Worm (Caenorhabditis elegans) whole organism, L4 larva: ENCODE data around the gene K08F9.4.
A peak's percentile ranks its signal among the peaks of the same experiment; 100 is the strongest.

ENCODE experiments used
- F10B5.3 ChIP-seq: sonication (generic microtip); optimal IDR thresholded peaks from 2 replicates; lab custom pipeline; 2016; ENCODE audit warnings: mild to moderate bottlenecking, missing genetic modification characterization, missing compliant biosample characterization
- F26F4.8 ChIP-seq: fragments of 200-800 bp; sonication (Bioruptor generic); conservative IDR thresholded peaks from 2 replicates; pipeline ENCODE4 v1.3.6; 2022; ENCODE audit warnings: missing genetic modification characterization, missing compliant biosample characterization
- F37D6.2 ChIP-seq: sonication (generic microtip); optimal IDR thresholded peaks from 2 replicates; lab custom pipeline; 2016; ENCODE audit warnings: mild to moderate bottlenecking, missing genetic modification characterization, missing compliant biosample characterization
- T20F7.1 ChIP-seq: fragments of 200-800 bp; sonication (Bioruptor generic); optimal IDR thresholded peaks from 2 replicates; lab custom pipeline; 2018; ENCODE audit warnings: mild to moderate bottlenecking, missing genetic modification characterization, missing compliant biosample characterization
- T26A8.4 ChIP-seq: fragments of 200-800 bp; sonication (Bioruptor generic); IDR thresholded peaks from 2 replicates; pipeline ENCODE4 v1.3.6; 2022; ENCODE audit warnings: missing genetic modification characterization, missing compliant biosample characterization
- aha-1 ChIP-seq: fragments of 150-350 bp; peaks from one replicate; lab custom pipeline; 2014; ENCODE audit warnings: missing biosample characterization, missing genetic modification characterization
- aly-2 ChIP-seq: sonication (generic microtip); optimal IDR thresholded peaks from 2 replicates; lab custom pipeline; 2018; ENCODE audit warnings: missing biosample characterization, missing genetic modification characterization
- arid-1 ChIP-seq: fragments of 200-800 bp; sonication (Bioruptor generic); conservative IDR thresholded peaks from 2 replicates; pipeline ENCODE4 v1.3.6; 2022; ENCODE audit warnings: missing genetic modification reagents, missing genetic modification characterization, missing compliant biosample characterization
- ceh-20 ChIP-seq: fragments of 200-800 bp; sonication (Bioruptor generic); IDR thresholded peaks from 2 replicates; pipeline ENCODE4 v1.3.6; 2022; ENCODE audit warnings: missing genetic modification reagents, missing genetic modification characterization, missing compliant biosample characterization
- ceh-32 ChIP-seq: sonication (generic microtip); optimal IDR thresholded peaks from 2 replicates; lab custom pipeline; 2016; ENCODE audit warnings: mild to moderate bottlenecking, missing genetic modification characterization, missing compliant biosample characterization; ENCODE audit not compliant: poor library complexity
- ceh-62 ChIP-seq: sonication (generic microtip); optimal IDR thresholded peaks from 2 replicates; lab custom pipeline; 2017; ENCODE audit warnings: missing biosample characterization, missing genetic modification characterization
- ceh-82 ChIP-seq: sonication (generic microtip); optimal IDR thresholded peaks from 2 replicates; lab custom pipeline; 2017; ENCODE audit warnings: missing biosample characterization, missing genetic modification characterization
- duxl-1 ChIP-seq: sonication (generic microtip); optimal IDR thresholded peaks from 2 replicates; lab custom pipeline; 2016; ENCODE audit warnings: mild to moderate bottlenecking, missing genetic modification characterization, moderate library complexity, missing compliant biosample characterization; ENCODE audit not compliant: poor library complexity
- egl-43 ChIP-seq: fragments of 200-800 bp; sonication (Bioruptor generic); IDR thresholded peaks from 2 replicates; pipeline ENCODE4 v1.3.6; 2022; ENCODE audit warnings: missing genetic modification reagents, missing genetic modification characterization, missing compliant biosample characterization
- fos-1 ChIP-seq: fragments of 150-350 bp; optimal IDR thresholded peaks from 2 replicates; lab custom pipeline; 2014; ENCODE audit warnings: missing biosample characterization, missing genetic modification characterization
- gei-8 ChIP-seq: fragments of 200-800 bp; sonication (Bioruptor generic); optimal IDR thresholded peaks from 2 replicates; lab custom pipeline; 2018; ENCODE audit warnings: mild to moderate bottlenecking, missing genetic modification characterization, missing compliant biosample characterization
- hif-1 ChIP-seq, 2 experiments: sonication (generic microtip); optimal IDR thresholded peaks; 2 replicates each; lab custom pipeline; 2016 to 2017; ENCODE audit warnings: missing compliant biosample characterization in 2 of 2, missing genetic modification characterization in 2 of 2, missing genetic modification reagents in 2 of 2, missing genotype in 2 of 2, mild to moderate bottlenecking in 1 of 2
- lin-29 ChIP-seq: fragments of 200-800 bp; sonication (Bioruptor generic); IDR thresholded peaks from 2 replicates; pipeline ENCODE4 v1.3.6; 2022; ENCODE audit warnings: missing genetic modification reagents, missing genetic modification characterization, missing compliant biosample characterization
- lin-38 ChIP-seq: fragments of 200-800 bp; sonication (Bioruptor generic); IDR thresholded peaks from 2 replicates; pipeline ENCODE4 v1.3.6; 2022; ENCODE audit warnings: missing genetic modification reagents, missing genetic modification characterization, missing compliant biosample characterization
- lin-39 ChIP-seq: fragments of 150-350 bp; optimal IDR thresholded peaks from 2 replicates; lab custom pipeline; 2014; ENCODE audit warnings: missing biosample characterization, missing genetic modification reagents, missing genetic modification characterization
- madf-5 ChIP-seq, 2 experiments: fragments of 200-800 bp; sonication (Bioruptor generic); IDR thresholded peaks; 2 replicates each; pipeline ENCODE4 v1.3.6; 2022; ENCODE audit warnings: missing compliant biosample characterization in 2 of 2, missing genetic modification characterization in 2 of 2
- mdl-1 ChIP-seq, 2 experiments: fragments of 150-350 bp in 1 of 2; sonication (generic microtip) in 1 of 2; optimal IDR thresholded peaks; 2 replicates each; lab custom pipeline; 2014 to 2017; ENCODE audit warnings: missing biosample characterization in 2 of 2, missing genetic modification characterization in 2 of 2
- mdt-29 ChIP-seq: fragments of 200-800 bp; sonication (Bioruptor generic); IDR thresholded peaks from 2 replicates; pipeline ENCODE4 v1.3.6; 2022; ENCODE audit warnings: missing genetic modification reagents, missing genetic modification characterization, missing compliant biosample characterization
- nhr-10 ChIP-seq: fragments of 150-350 bp; optimal IDR thresholded peaks from 2 replicates; lab custom pipeline; 2014; ENCODE audit warnings: missing biosample characterization, missing genetic modification characterization
- nhr-102 ChIP-seq: sonication (generic microtip); optimal IDR thresholded peaks from 2 replicates; lab custom pipeline; 2016; ENCODE audit warnings: mild to moderate bottlenecking, missing genetic modification characterization, moderate library complexity, missing compliant biosample characterization
- nhr-111 ChIP-seq: fragments of 200-800 bp; sonication (Bioruptor generic); optimal IDR thresholded peaks from 2 replicates; lab custom pipeline; 2018; ENCODE audit warnings: mild to moderate bottlenecking, missing genetic modification characterization, missing compliant biosample characterization
- nhr-237 ChIP-seq: sonication (generic microtip); optimal IDR thresholded peaks from 2 replicates; lab custom pipeline; 2017; ENCODE audit warnings: missing biosample characterization, missing genetic modification characterization
- nhr-25 ChIP-seq: sonication (generic microtip); optimal IDR thresholded peaks from 2 replicates; lab custom pipeline; 2017; ENCODE audit warnings: missing genetic modification characterization, mild to moderate bottlenecking, missing compliant biosample characterization, antibody characterized with exemption, moderate library complexity, borderline replicate concordance; ENCODE audit not compliant: insufficient read depth
- nhr-42 ChIP-seq: fragments of 200-800 bp; sonication (Bioruptor generic); IDR thresholded peaks from 2 replicates; pipeline ENCODE4 v1.3.6; 2022; ENCODE audit warnings: missing genetic modification characterization, missing compliant biosample characterization
- pha-4 ChIP-seq, 2 experiments: fragments of 150-350 bp in 1 of 2; fragments of 200-800 bp in 1 of 2; sonication (Bioruptor generic) in 1 of 2; IDR thresholded peaks in 1 of 2; optimal IDR thresholded peaks in 1 of 2; 2 replicates each; pipeline versions ENCODE4 v1.3.6 to Lab custom; 2014 to 2022; ENCODE audit warnings: missing genetic modification characterization in 2 of 2, missing genetic modification reagents in 2 of 2, missing biosample characterization in 1 of 2, missing compliant biosample characterization in 1 of 2
- pqm-1 ChIP-seq: sonication (generic microtip); optimal IDR thresholded peaks from 2 replicates; lab custom pipeline; 2017; ENCODE audit warnings: missing biosample characterization, missing genetic modification characterization
- rbr-2 ChIP-seq: sonication (generic microtip); optimal IDR thresholded peaks from 2 replicates; lab custom pipeline; 2016; ENCODE audit warnings: missing genotype, missing genetic modification characterization, missing compliant biosample characterization
- sdz-12 ChIP-seq: fragments of 200-800 bp; sonication (Bioruptor generic); optimal IDR thresholded peaks from 2 replicates; lab custom pipeline; 2018; ENCODE audit warnings: mild to moderate bottlenecking, missing genetic modification characterization, missing compliant biosample characterization
- unc-62 ChIP-seq, 3 experiments: fragments of 150-350 bp in 1 of 3; sonication (generic microtip); optimal IDR thresholded peaks in 2 of 3; peaks in 1 of 3; 1 replicate in 1 of 3; 2 replicates in 2 of 3; lab custom pipeline; 2014 to 2017; ENCODE audit warnings: missing biosample characterization in 3 of 3, missing genetic modification characterization in 3 of 3, missing genetic modification reagents in 3 of 3, missing genotype in 1 of 3
- zag-1 ChIP-seq: fragments of 150-350 bp; optimal IDR thresholded peaks from 2 replicates; lab custom pipeline; 2014; ENCODE audit warnings: missing biosample characterization, missing genetic modification characterization
- zip-11 ChIP-seq: fragments of 200-800 bp; sonication (Bioruptor generic); IDR thresholded peaks from 2 replicates; pipeline ENCODE4 v1.3.6; 2022; ENCODE audit warnings: missing genetic modification characterization, missing compliant biosample characterization
- zip-2 ChIP-seq: fragments of 150-350 bp; optimal IDR thresholded peaks from 2 replicates; lab custom pipeline; 2014; ENCODE audit warnings: missing biosample characterization, missing genetic modification characterization
- ztf-7 ChIP-seq: fragments of 150-350 bp; optimal IDR thresholded peaks from 2 replicates; lab custom pipeline; 2014; ENCODE audit warnings: missing biosample characterization, missing genetic modification characterization

The K08F9.4 gene

ce11 chrV:15187083-15188057 lies 43.6 kb downstream of the K08F9.4 start, which contains the start of the genes cyn-7 and bath-36 (continued):
- TF ChIP-seq nhr-111 (GFP tag; lab: Kevin White, UChicago): no peak
- TF ChIP-seq mdl-1 (tag; optimal IDR thresholded peaks at IDR 0.05; lab: Kevin White, UChicago): peak in 1 of 2 experiments; percentile 55
- no peak for TF ChIP-seq zag-1 (tag; lab: Kevin White, UChicago)
- no peak for TF ChIP-seq aly-2 (tag; lab: Kevin White, UChicago)
- peak; percentile 48 for TF ChIP-seq ztf-7 (tag; lab: Kevin White, UChicago)
- TF ChIP-seq rbr-2: peak; percentile 69
- peak; percentile 88 for TF ChIP-seq lin-38 (GFP tag; lab: Robert Waterston, UW)
- peak; percentile 18 for TF ChIP-seq zip-2 (tag; lab: Kevin White, UChicago)
- TF ChIP-seq nhr-42 (GFP tag; lab: Robert Waterston, UW): 0 out of 2 replicates have a peak, but pooled peaks have one; percentile 39
- no peak for TF ChIP-seq ceh-62 (tag; lab: Kevin White, UChicago)
- TF ChIP-seq pqm-1 (tag; lab: Kevin White, UChicago): peak; percentile 51
- TF ChIP-seq sdz-12 (GFP tag; lab: Kevin White, UChicago): no peak
- TF ChIP-seq ceh-32 (tag; lab: Kevin White, UChicago): no peak
- TF ChIP-seq arid-1 (GFP tag; lab: Robert Waterston, UW): 0 out of 2 replicates have a peak, but pooled peaks have one; percentile 28
- no peak for TF ChIP-seq madf-5 (GFP tag; IDR thresholded peaks at IDR 0.05; lab: Robert Waterston, UW)
- TF ChIP-seq F37D6.2: peak; percentile 24
- no peak for TF ChIP-seq lin-39 (tag; lab: Kevin White, UChicago)
- TF ChIP-seq T26A8.4 (GFP tag; lab: Robert Waterston, UW): peak; percentile 75
- no peak for TF ChIP-seq ceh-20 (GFP tag; lab: Robert Waterston, UW)
- peak; percentile 37 for TF ChIP-seq duxl-1 (tag; lab: Kevin White, UChicago)
- TF ChIP-seq zip-11 (GFP tag; lab: Robert Waterston, UW): no peak
- TF ChIP-seq nhr-25 (tag; lab: Kevin White, UChicago): peak; percentile 33
- peak in 1 of 2 experiments; percentile 29 for TF ChIP-seq hif-1 (tag; optimal IDR thresholded peaks at IDR 0.05; lab: Kevin White, UChicago)
- no peak for TF ChIP-seq egl-43 (GFP tag; lab: Robert Waterston, UW)
- TF ChIP-seq aha-1: peak; percentile 92
- TF ChIP-seq F26F4.8: no peak
- TF ChIP-seq nhr-237: no peak
- TF ChIP-seq pha-4 (GFP tag; IDR thresholded peaks at IDR 0.05; lab: Robert Waterston, UW): 0 out of 2 replicates have a peak, but pooled peaks have one; percentile 37
- peak; percentile 38 for TF ChIP-seq pha-4 (tag; optimal IDR thresholded peaks at IDR 0.05; lab: Kevin White, UChicago)
- TF ChIP-seq ceh-82: no peak
- no peak for TF ChIP-seq fos-1
- no peak for TF ChIP-seq F10B5.3
- TF ChIP-seq mdt-29: peak; percentile 71; the same call in 1 of the 2 replicates
- TF ChIP-seq unc-62 (GFP tag; optimal IDR thresholded peaks at IDR 0.05 in 1 of 2; lab: Kevin White, UChicago): no peak
- TF ChIP-seq unc-62 (tag; optimal IDR thresholded peaks at IDR 0.05; lab: Kevin White, UChicago): no peak
- TF ChIP-seq gei-8 (GFP tag; lab: Kevin White, UChicago): no peak
- TF ChIP-seq nhr-102 (tag; lab: Kevin White, UChicago): peak; percentile 77
- TF ChIP-seq T20F7.1 (GFP tag; lab: Kevin White, UChicago): peak; percentile 68
- TF ChIP-seq nhr-10 (tag; lab: Kevin White, UChicago): no peak
- TF ChIP-seq lin-29: no peak
- TF ChIP-seq, all 104 proteins: peak for 39
